Worm (Caenorhabditis elegans): ENCODE data around the gene ech-8.
A peak's percentile ranks its signal among the peaks of the same experiment; 100 is the strongest.

Gene ech-8

ce11 chrIV:10197317-10197867, 41.6 kb downstream of the ech-8 start, which contains the start of gene gon-4:
Gene gon-4, plus strand, starts transcription at chrIV:10197817.
- no peak for TF ChIP-seq klf-2 (GFP tag; conservative IDR thresholded peaks at IDR 0.05)
- no peak for TF ChIP-seq ztf-29 (GFP tag; IDR thresholded peaks at IDR 0.05)

- TF ChIP-seq tab-1 (GFP tag; IDR thresholded peaks at IDR 0.05) (no peak), ztf-23 (GFP tag; IDR thresholded peaks at IDR 0.05) (no peak), klf-2 (GFP tag; conservative IDR thresholded peaks at IDR 0.05) (no peak), ref-1 (GFP tag; conservative IDR thresholded peaks at IDR 0.05) (no peak), cog-1 (tag; optimal IDR thresholded peaks at IDR 0.05) (no peak), T22C8.4 (GFP tag; IDR thresholded peaks at IDR 0.05) (no peak), ztf-29 (GFP tag; IDR thresholded peaks at IDR 0.05) (no peak), flt-1 (GFP tag; IDR thresholded peaks at IDR 0.05) (no peak), med-1 (GFP tag; optimal IDR thresholded peaks at IDR 0.05; ENCODE audit: insufficient read depth) (no peak)
Measured at ce11 chrIV:10194345-10194744, 44.6 kb downstream of the ech-8 start, which contains the start of gene ptrg-1. Gene ptrg-1, minus strand, starts transcription at chrIV:10194445.

ce11 chrIV:10191498-10191897, 47.5 kb downstream of the ech-8 start:
- no peak for TF ChIP-seq cog-1 (tag; optimal IDR thresholded peaks at IDR 0.05)
- no peak for TF ChIP-seq klf-2 (GFP tag; conservative IDR thresholded peaks at IDR 0.05)
- TF ChIP-seq med-1 (GFP tag; optimal IDR thresholded peaks at IDR 0.05; ENCODE audit: insufficient read depth), result no peak
- no peak for TF ChIP-seq tab-1 (GFP tag; IDR thresholded peaks at IDR 0.05)
- TF ChIP-seq ref-1 (GFP tag; conservative IDR thresholded peaks at IDR 0.05), result no peak
- no peak for TF ChIP-seq T22C8.4 (GFP tag; IDR thresholded peaks at IDR 0.05)
- TF ChIP-seq ztf-29 (GFP tag; IDR thresholded peaks at IDR 0.05), result no peak
- no peak for TF ChIP-seq flt-1 (GFP tag; IDR thresholded peaks at IDR 0.05)
- no peak for TF ChIP-seq ztf-23 (GFP tag; IDR thresholded peaks at IDR 0.05)

- TF ChIP-seq flt-1 (GFP tag; IDR thresholded peaks at IDR 0.05) (0 out of 2 replicates have a peak, but pooled peaks have one; percentile 22), tab-1 (GFP tag; IDR thresholded peaks at IDR 0.05) (no peak), cog-1 (tag; optimal IDR thresholded peaks at IDR 0.05) (no peak)
Measured at ce11 chrIV:10190586-10190985, 48.4 kb downstream of the ech-8 start.

- no peak for TF ChIP-seq med-1 (GFP tag; optimal IDR thresholded peaks at IDR 0.05; ENCODE audit: insufficient read depth)
- no peak for TF ChIP-seq T22C8.4 (GFP tag; IDR thresholded peaks at IDR 0.05)
- TF ChIP-seq ref-1 (GFP tag; conservative IDR thresholded peaks at IDR 0.05), result no peak
- no peak for TF ChIP-seq ztf-29 (GFP tag; IDR thresholded peaks at IDR 0.05)
- no peak for TF ChIP-seq cog-1 (tag; optimal IDR thresholded peaks at IDR 0.05)
- TF ChIP-seq flt-1 (GFP tag; IDR thresholded peaks at IDR 0.05), result no peak
- no peak for TF ChIP-seq klf-2 (GFP tag; conservative IDR thresholded peaks at IDR 0.05)
- no peak for TF ChIP-seq tab-1 (GFP tag; IDR thresholded peaks at IDR 0.05)
Measured at ce11 chrIV:10188505-10188904, 50.5 kb downstream of the ech-8 start.
